Fruit fly (Drosophila melanogaster) whole organism, embryonic: ENCODE data around the gene dpr14.
A peak's percentile ranks its signal among the peaks of the same experiment; 100 is the strongest.

Experiments
- Aef1 ChIP-seq: fragments of 200-800 bp; sonication (Bioruptor generic); IDR thresholded peaks from 3 replicates; pipeline ENCODE4 v1.3.6; 2022; ENCODE audit warnings: missing biosample characterization, missing genetic modification characterization
- Bdp1 ChIP-seq: fragments of 200-800 bp; sonication (Bioruptor generic); optimal IDR thresholded peaks from 3 replicates; lab custom pipeline; 2016; ENCODE audit warnings: missing biosample characterization, missing genetic modification characterization
- CG1024 ChIP-seq: fragments of 200-800 bp; sonication (Bioruptor generic); IDR thresholded peaks from 2 replicates; pipeline ENCODE4 v1.3.6; 2022; ENCODE audit warnings: missing biosample characterization, missing genetic modification characterization
- CG10366 ChIP-seq: fragments of 200-800 bp; sonication (Bioruptor generic); IDR thresholded peaks from 2 replicates; pipeline ENCODE4 v1.3.6; 2022; ENCODE audit warnings: missing biosample characterization, missing genetic modification characterization
- CG13624 ChIP-seq: fragments of 200-800 bp; sonication (Bioruptor generic); optimal IDR thresholded peaks from 2 replicates; lab custom pipeline; 2016; ENCODE audit warnings: missing biosample characterization, missing genetic modification characterization
- CG15479 ChIP-seq: fragments of 200-800 bp; sonication (Bioruptor generic); optimal IDR thresholded peaks from 3 replicates; lab custom pipeline; 2019; ENCODE audit warnings: missing biosample characterization, mild to moderate bottlenecking, missing genetic modification characterization, moderate library complexity
- CG17328 ChIP-seq: fragments of 200-800 bp; sonication (Bioruptor generic); IDR thresholded peaks from 2 replicates; pipeline ENCODE4 v1.3.6; 2022; ENCODE audit warnings: missing biosample characterization, missing genetic modification characterization
- CG17385 ChIP-seq: fragments of 200-800 bp; sonication (Bioruptor generic); optimal IDR thresholded peaks from 3 replicates; lab custom pipeline; 2018; ENCODE audit warnings: missing biosample characterization, mild to moderate bottlenecking, missing genetic modification characterization
- CG17802 ChIP-seq: fragments of 200-800 bp; sonication (Bioruptor generic); optimal IDR thresholded peaks from 2 replicates; lab custom pipeline; 2018; ENCODE audit warnings: missing biosample characterization, mild to moderate bottlenecking, missing genetic modification characterization, moderate library complexity
- CG1792 ChIP-seq: fragments of 200-800 bp; sonication (Bioruptor generic); optimal IDR thresholded peaks from 2 replicates; lab custom pipeline; 2016; ENCODE audit warnings: missing biosample characterization, missing genetic modification characterization
- CG31224 ChIP-seq: fragments of 200-800 bp; sonication (Bioruptor generic); IDR thresholded peaks from 2 replicates; pipeline ENCODE4 v1.3.6; 2022; ENCODE audit warnings: missing biosample characterization, missing genetic modification characterization
- CG31441 ChIP-seq: fragments of 200-800 bp; sonication (Bioruptor generic); IDR thresholded peaks from 2 replicates; pipeline ENCODE4 v1.3.6; 2022; ENCODE audit warnings: missing biosample characterization, missing genetic modification characterization
- CG3281 ChIP-seq: fragments of 200-800 bp; sonication (Bioruptor generic); optimal IDR thresholded peaks from 3 replicates; lab custom pipeline; 2017; ENCODE audit warnings: missing biosample characterization, mild to moderate bottlenecking, missing genetic modification characterization
- CG4328 ChIP-seq: fragments of 200-800 bp; sonication (Bioruptor generic); optimal IDR thresholded peaks from 3 replicates; lab custom pipeline; 2017; ENCODE audit warnings: missing biosample characterization, missing genetic modification reagents, missing genetic modification characterization
- CG4424 ChIP-seq: fragments of 200-800 bp; sonication (Bioruptor generic); optimal IDR thresholded peaks from 3 replicates; lab custom pipeline; 2016; ENCODE audit warnings: missing biosample characterization, missing genetic modification characterization
- CG6254 ChIP-seq: fragments of 200-800 bp; sonication (Bioruptor generic); optimal IDR thresholded peaks from 3 replicates; lab custom pipeline; 2017; ENCODE audit warnings: mild to moderate bottlenecking, missing biosample characterization, missing genetic modification reagents, missing genetic modification characterization
- CG9437 ChIP-seq: fragments of 200-800 bp; sonication (Bioruptor generic); optimal IDR thresholded peaks from 2 replicates; lab custom pipeline; 2018; ENCODE audit warnings: missing biosample characterization, mild to moderate bottlenecking, missing genetic modification characterization
- CG9932 ChIP-seq: fragments of 200-800 bp; sonication (Bioruptor generic); IDR thresholded peaks from 2 replicates; pipeline ENCODE4 v1.3.6; 2022; ENCODE audit warnings: missing biosample characterization, missing genetic modification characterization
- D19B ChIP-seq: fragments of 200-800 bp; sonication (Bioruptor generic); optimal IDR thresholded peaks from 2 replicates; lab custom pipeline; 2017; ENCODE audit warnings: missing biosample characterization, mild to moderate bottlenecking, missing genetic modification characterization
- Dfd ChIP-seq, 2 experiments: fragments of >200 bp; optimal IDR thresholded peaks; 2 replicates each; lab custom pipeline; 2017; ENCODE audit warnings: missing biosample characterization in 2 of 2, missing genetic modification characterization in 2 of 2
- E2f2 ChIP-seq: fragments of 200-800 bp; sonication (Bioruptor generic); IDR thresholded peaks from 2 replicates; pipeline ENCODE4 v1.3.6; 2022; ENCODE audit warnings: missing biosample characterization, missing genetic modification characterization
- Gug ChIP-seq: fragments of 200-800 bp; sonication (Bioruptor generic); IDR thresholded peaks from 4 replicates; pipeline ENCODE4 v1.3.6; 2022; ENCODE audit warnings: missing biosample characterization, missing genetic modification characterization
- HLH4C ChIP-seq: fragments of 200-800 bp; sonication (Bioruptor generic); IDR thresholded peaks from 3 replicates; pipeline ENCODE4 v1.3.6; 2022; ENCODE audit warnings: missing biosample characterization, missing genetic modification characterization; ENCODE audit not compliant: partially characterized antibody
- Med ChIP-seq: fragments of 200-800 bp; sonication (Bioruptor generic); peaks from one replicate; lab custom pipeline; 2016; ENCODE audit warnings: missing biosample characterization, missing genetic modification characterization, mild to moderate bottlenecking, inconsistent platforms, moderate library complexity
- Meics ChIP-seq: fragments of 200-800 bp; sonication (Bioruptor generic); optimal IDR thresholded peaks from 2 replicates; lab custom pipeline; 2017; ENCODE audit warnings: missing biosample characterization, mild to moderate bottlenecking, missing genetic modification characterization
- Neu2 ChIP-seq: fragments of 200-800 bp; sonication (Bioruptor generic); optimal IDR thresholded peaks from 3 replicates; lab custom pipeline; 2016; ENCODE audit warnings: missing biosample characterization, missing genetic modification characterization, borderline replicate concordance
- Nf-YA ChIP-seq: fragments of 200-800 bp; sonication (Bioruptor generic); IDR thresholded peaks from 2 replicates; pipeline ENCODE4 v1.3.6; 2022; ENCODE audit warnings: missing biosample characterization, missing genetic modification characterization
- Six4 ChIP-seq: fragments of 200-800 bp; sonication (Bioruptor generic); optimal IDR thresholded peaks from 2 replicates; lab custom pipeline; 2016; ENCODE audit warnings: missing biosample characterization, missing genetic modification characterization
- Stat92E ChIP-seq, 3 experiments: fragments of >200 bp in 2 of 3; fragments of 200-800 bp in 1 of 3; sonication (Bioruptor generic) in 1 of 3; optimal IDR thresholded peaks; 2 replicates each; lab custom pipeline; 2017 to 2019; ENCODE audit warnings: missing biosample characterization in 3 of 3, missing genetic modification characterization in 3 of 3, mild to moderate bottlenecking in 1 of 3, moderate library complexity in 1 of 3
- Usf ChIP-seq: fragments of 200-800 bp; sonication (Bioruptor generic); optimal IDR thresholded peaks from 2 replicates; lab custom pipeline; 2017; ENCODE audit warnings: missing genotype, missing biosample characterization, missing genetic modification characterization
- ap ChIP-seq: fragments of 200-800 bp; sonication (Bioruptor generic); IDR thresholded peaks from 2 replicates; pipeline ENCODE4 v1.3.6; 2022; ENCODE audit warnings: missing biosample characterization, missing genetic modification characterization
- ara ChIP-seq: fragments of 200-800 bp; sonication (Bioruptor generic); IDR thresholded peaks from 2 replicates; pipeline ENCODE4 v1.3.6; 2022; ENCODE audit warnings: missing biosample characterization, missing genetic modification characterization
- bcd ChIP-seq: fragments of 200-800 bp; sonication (Bioruptor generic); optimal IDR thresholded peaks from 2 replicates; lab custom pipeline; 2017; ENCODE audit warnings: missing biosample characterization, mild to moderate bottlenecking, missing genetic modification characterization
- caup ChIP-seq: fragments of 200-800 bp; sonication (Bioruptor generic); optimal IDR thresholded peaks from 3 replicates; lab custom pipeline; 2017; ENCODE audit warnings: missing biosample characterization, mild to moderate bottlenecking, missing genetic modification characterization, moderate library complexity; ENCODE audit not compliant: severe bottlenecking
- crol ChIP-seq: fragments of 200-800 bp; sonication (Bioruptor generic); IDR thresholded peaks from 2 replicates; pipeline ENCODE4 v1.3.6; 2022; ENCODE audit warnings: missing biosample characterization, missing genetic modification characterization
- esg ChIP-seq: fragments of 200-800 bp; sonication (Bioruptor generic); conservative IDR thresholded peaks from 2 replicates; pipeline ENCODE4 v1.3.6; 2022; ENCODE audit warnings: missing biosample characterization, missing genetic modification characterization
- hb ChIP-seq: fragments of 200-800 bp; sonication (Bioruptor generic); IDR thresholded peaks from 3 replicates; pipeline ENCODE4 v1.3.6; 2022; ENCODE audit warnings: missing biosample characterization, missing genetic modification characterization; ENCODE audit not compliant: partially characterized antibody
- her ChIP-seq: fragments of 200-800 bp; sonication (Bioruptor generic); optimal IDR thresholded peaks from 2 replicates; lab custom pipeline; 2016; ENCODE audit warnings: missing biosample characterization, missing genetic modification characterization
- ken ChIP-seq: fragments of 200-800 bp; sonication (Bioruptor generic); IDR thresholded peaks from 3 replicates; pipeline ENCODE4 v1.3.6; 2022; ENCODE audit warnings: missing biosample characterization, missing genetic modification characterization
- lab ChIP-seq: fragments of 200-800 bp; sonication (Bioruptor generic); optimal IDR thresholded peaks from 3 replicates; lab custom pipeline; 2017; ENCODE audit warnings: missing biosample characterization, missing genetic modification characterization, mild to moderate bottlenecking, moderate library complexity, missing genetic modification reagents
- lbe ChIP-seq: fragments of 200-800 bp; sonication (Bioruptor generic); optimal IDR thresholded peaks from 2 replicates; lab custom pipeline; 2016; ENCODE audit warnings: missing biosample characterization, mild to moderate bottlenecking, missing genetic modification characterization
- lmd ChIP-seq: fragments of 200-800 bp; sonication (Bioruptor generic); IDR thresholded peaks from 2 replicates; pipeline ENCODE4 v1.3.6; 2022; ENCODE audit warnings: missing biosample characterization, missing genetic modification characterization
- lov ChIP-seq, 2 experiments: fragments of 200-800 bp in 1 of 2; fragments of >200 bp in 1 of 2; sonication (Bioruptor generic) in 1 of 2; IDR thresholded peaks in 1 of 2; optimal IDR thresholded peaks in 1 of 2; 2 replicates in 1 of 2; 3 replicates in 1 of 2; pipeline versions ENCODE4 v1.3.6 to Lab custom; 2017 to 2022; ENCODE audit warnings: missing biosample characterization in 1 of 2, missing genetic modification characterization in 1 of 2
- pho ChIP-seq: fragments of 200-800 bp; sonication (Bioruptor generic); optimal IDR thresholded peaks from 2 replicates; lab custom pipeline; 2016; ENCODE audit warnings: missing biosample characterization, missing genetic modification characterization
- sob ChIP-seq: fragments of 200-800 bp; sonication (Bioruptor generic); IDR thresholded peaks from 2 replicates; pipeline ENCODE4 v1.3.6; 2022; ENCODE audit warnings: missing biosample characterization, missing genetic modification characterization
- tio ChIP-seq: fragments of 200-800 bp; sonication (Bioruptor generic); optimal IDR thresholded peaks from 2 replicates; lab custom pipeline; 2017; ENCODE audit warnings: missing biosample characterization, missing genetic modification characterization, inconsistent platforms
- unc-4 ChIP-seq: fragments of 200-800 bp; sonication (Bioruptor generic); IDR thresholded peaks from 2 replicates; pipeline ENCODE4 v1.3.6; 2022; ENCODE audit warnings: missing biosample characterization, missing genetic modification characterization; ENCODE audit not compliant: partially characterized antibody
- z ChIP-seq: fragments of 200-800 bp; sonication (Bioruptor generic); IDR thresholded peaks from 3 replicates; pipeline ENCODE4 v1.3.6; 2022; ENCODE audit warnings: missing biosample characterization, missing genetic modification characterization

The dpr14 gene

dm6 chrX:7888386-7889024, 19.6 kb downstream of the dpr14 start, which contains the start of gene Acat1 (continued):
- TF ChIP-seq ken (GFP tag; lab: Robert Waterston, UW) (peak; percentile 76; the same call in 1 of the 3 replicates), hb (GFP tag; lab: Robert Waterston, UW) (no peak), her (peak; percentile 14), Meics (GFP tag; lab: Kevin White, UChicago) (peak; percentile 52), CG1024 (no peak), lmd (GFP tag; lab: Robert Waterston, UW) (0 out of 2 replicates have a peak, but pooled peaks have one; percentile 31), CG17328 (GFP tag; lab: Robert Waterston, UW) (peak; percentile 62), E2f2 (GFP tag; lab: Robert Waterston, UW) (peak; percentile 49; the same call in 1 of the 2 replicates), Aef1 (GFP tag; lab: Robert Waterston, UW) (0 out of 3 replicates have a peak, but pooled peaks have one; percentile 16), CG17802 (tag; lab: Kevin White, UChicago) (no peak), unc-4 (GFP tag; lab: Robert Waterston, UW) (peak; percentile 50; the same call in 1 of the 2 replicates), lbe (GFP tag; lab: Kevin White, UChicago) (peak; percentile 81), ara (GFP tag; lab: Robert Waterston, UW) (peak; percentile 38; the same call in 1 of the 2 replicates), CG10366 (peak; percentile 33; the same call in 1 of the 2 replicates), pho (GFP tag; lab: Kevin White, UChicago) (peak; percentile 40), lov (optimal IDR thresholded peaks at IDR 0.05; lab: Kevin White, UChicago) (no peak), lov (GFP tag; IDR thresholded peaks at IDR 0.05; lab: Robert Waterston, UW) (no peak), Six4 (peak; percentile 15), HLH4C (0 out of 3 replicates have a peak, but pooled peaks have one; percentile 42), CG4328 (GFP tag; lab: Kevin White, UChicago) (no peak), caup (GFP tag; lab: Kevin White, UChicago) (peak; percentile 65), esg (GFP tag; lab: Robert Waterston, UW) (peak; percentile 28; the same call in 1 of the 2 replicates), Gug (GFP tag; lab: Robert Waterston, UW) (no peak), Bdp1 (GFP tag; lab: Kevin White, UChicago) (no peak), tio (GFP tag; lab: Kevin White, UChicago) (peak; percentile 40), CG15479 (GFP tag; lab: Kevin White, UChicago) (no peak), CG17385 (GFP tag; lab: Kevin White, UChicago) (no peak), crol (GFP tag; lab: Robert Waterston, UW) (no peak), z (GFP tag; lab: Robert Waterston, UW) (no peak), CG4424 (GFP tag; lab: Kevin White, UChicago) (peak; percentile 52), CG9932 (GFP tag; lab: Robert Waterston, UW) (peak; percentile 57), CG13624 (peak; percentile 39), Usf (GFP tag; lab: Kevin White, UChicago) (no peak), Med (GFP tag; lab: Kevin White, UChicago) (peak; percentile 94), CG31441 (0 out of 2 replicates have a peak, but pooled peaks have one; percentile 40), CG9437 (peak; percentile 47), CG31224 (GFP tag; lab: Robert Waterston, UW) (0 out of 2 replicates have a peak, but pooled peaks have one; percentile 30), CG1792 (GFP tag; lab: Kevin White, UChicago) (no peak), Dfd (GFP tag; optimal IDR thresholded peaks at IDR 0.05; lab: Kevin White, UChicago) (no peak), sob (peak; percentile 53; the same call in 1 of the 2 replicates), Nf-YA (GFP tag; lab: Robert Waterston, UW) (0 out of 2 replicates have a peak, but pooled peaks have one; percentile 11), CG3281 (GFP tag; lab: Kevin White, UChicago) (no peak), Neu2 (GFP tag; lab: Kevin White, UChicago) (no peak), lab (GFP tag; lab: Kevin White, UChicago) (peak; percentile 72), Stat92E (GFP tag; optimal IDR thresholded peaks at IDR 0.05; lab: Kevin White, UChicago) (no peak), CG6254 (GFP tag; lab: Kevin White, UChicago) (no peak), ap (GFP tag; lab: Robert Waterston, UW) (no peak), D19B (GFP tag; lab: Kevin White, UChicago) (no peak), bcd (peak; percentile 42)
